Worm (Caenorhabditis elegans): Measurements from ENCODE around the gene Y53C12A.7.

DNA sequence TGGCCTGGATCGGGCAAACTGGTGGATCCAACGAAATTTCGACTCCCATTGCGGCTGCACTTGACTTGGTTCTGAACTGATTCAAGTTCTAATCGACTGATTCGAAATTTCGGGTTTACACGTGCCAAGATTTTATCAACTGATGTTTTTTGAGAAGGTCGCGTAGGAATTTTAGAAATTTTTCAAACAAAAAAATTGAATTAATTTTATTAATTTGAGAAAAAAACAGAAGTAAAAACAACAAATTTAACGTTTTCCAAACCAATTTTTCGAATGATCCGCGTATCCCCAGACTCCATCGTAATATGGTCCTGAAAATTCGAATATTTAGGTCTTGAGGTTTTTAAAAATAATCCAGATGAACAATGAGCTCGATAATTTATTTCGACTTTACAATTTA, 47.4 kb upstream of the Y53C12A.7 start, which contains the start of gene ZK1307.3:
- TF ChIP-seq nhr-237 (tag; optimal IDR thresholded peaks at IDR 0.05) (no peak), skn-1 (tag; optimal IDR thresholded peaks at IDR 0.05) (no peak), elt-1 (tag; optimal IDR thresholded peaks at IDR 0.05) (no peak), nhr-23 (tag; optimal IDR thresholded peaks at IDR 0.05) (no peak), pha-4 (tag; optimal IDR thresholded peaks at IDR 0.05) (no peak), elt-2 (tag; optimal IDR thresholded peaks at IDR 0.05) (no peak), unc-62 (GFP tag; optimal IDR thresholded peaks at IDR 0.05) (no peak), R02D3.7 (tag; optimal IDR thresholded peaks at IDR 0.05) (no peak), ZK546.5 (tag; optimal IDR thresholded peaks at IDR 0.05) (no peak), nhr-11 (tag; optimal IDR thresholded peaks at IDR 0.05) (no peak), unc-39 (tag; optimal IDR thresholded peaks at IDR 0.05) (no peak), nhr-28 (tag; optimal IDR thresholded peaks at IDR 0.05) (no peak), mdl-1 (tag; optimal IDR thresholded peaks at IDR 0.05) (no peak), nhr-67 (tag; optimal IDR thresholded peaks at IDR 0.05) (no peak)
